Fruit fly (Drosophila melanogaster) whole organism, embryonic: ENCODE results near the gene Sirup.
A peak's percentile ranks its signal among the peaks of the same experiment; 100 is the strongest.

Source experiments
- Aef1 ChIP-seq: fragments of 200-800 bp; sonication (Bioruptor generic); IDR thresholded peaks from 3 replicates; pipeline ENCODE4 v1.3.6; 2022; ENCODE audit warnings: missing biosample characterization, missing genetic modification characterization
- Blimp-1 ChIP-seq: fragments of 200-800 bp; sonication (Bioruptor generic); optimal IDR thresholded peaks from 3 replicates; lab custom pipeline; 2018; ENCODE audit warnings: missing biosample characterization, missing genetic modification characterization, mild to moderate bottlenecking, moderate library complexity, missing genetic modification reagents
- C15 ChIP-seq: fragments of 200-800 bp; sonication (Bioruptor generic); IDR thresholded peaks from 3 replicates; pipeline ENCODE4 v1.3.6; 2022; ENCODE audit warnings: missing biosample characterization, missing genetic modification characterization
- CG10321 ChIP-seq: fragments of 200-800 bp; sonication (Bioruptor generic); IDR thresholded peaks from 2 replicates; pipeline ENCODE4 v1.3.6; 2022; ENCODE audit warnings: missing biosample characterization, missing genetic modification characterization
- CG15269 ChIP-seq: fragments of 200-800 bp; sonication (Bioruptor generic); optimal IDR thresholded peaks from 2 replicates; lab custom pipeline; 2018; ENCODE audit warnings: missing biosample characterization, mild to moderate bottlenecking, missing genetic modification characterization, moderate library complexity
- CG16813 ChIP-seq: fragments of 200-800 bp; sonication (Bioruptor generic); IDR thresholded peaks from 3 replicates; pipeline ENCODE4 v1.3.6; 2022; ENCODE audit warnings: missing biosample characterization, missing genetic modification characterization; ENCODE audit not compliant: partially characterized antibody
- CG2120 ChIP-seq: fragments of 200-800 bp; sonication (Bioruptor generic); optimal IDR thresholded peaks from 3 replicates; lab custom pipeline; 2016; ENCODE audit warnings: missing biosample characterization, missing genetic modification characterization
- CG32532 ChIP-seq: fragments of 200-800 bp; sonication (Bioruptor generic); IDR thresholded peaks from 2 replicates; pipeline ENCODE4 v1.3.6; 2022; ENCODE audit warnings: missing biosample characterization, missing genetic modification characterization
- CG34224 ChIP-seq: fragments of 200-800 bp; sonication (Bioruptor generic); IDR thresholded peaks from 3 replicates; pipeline ENCODE4 v1.3.6; 2022; ENCODE audit warnings: missing biosample characterization, missing genetic modification characterization; ENCODE audit not compliant: partially characterized antibody
- CG42726 ChIP-seq: fragments of 200-800 bp; sonication (Bioruptor generic); IDR thresholded peaks from 2 replicates; pipeline ENCODE4 v1.3.6; 2022; ENCODE audit warnings: missing biosample characterization, missing genetic modification characterization; ENCODE audit not compliant: partially characterized antibody
- CG4617 ChIP-seq: fragments of 200-800 bp; sonication (Bioruptor generic); optimal IDR thresholded peaks from 3 replicates; lab custom pipeline; 2016; ENCODE audit warnings: missing biosample characterization, missing genetic modification characterization, borderline replicate concordance
- CG5245 ChIP-seq: fragments of 200-800 bp; sonication (Bioruptor generic); optimal IDR thresholded peaks from 3 replicates; lab custom pipeline; 2016; ENCODE audit warnings: missing biosample characterization, missing genetic modification characterization
- CG6272 ChIP-seq: fragments of 200-800 bp; sonication (Bioruptor generic); IDR thresholded peaks from 2 replicates; pipeline ENCODE4 v1.3.6; 2022; ENCODE audit warnings: missing biosample characterization, missing genetic modification characterization
- CG6791 ChIP-seq: fragments of 200-800 bp; sonication (Bioruptor generic); IDR thresholded peaks from 3 replicates; pipeline ENCODE4 v1.3.6; 2022; ENCODE audit warnings: missing biosample characterization, missing genetic modification characterization; ENCODE audit not compliant: partially characterized antibody
- CG6813 ChIP-seq: fragments of 200-800 bp; sonication (Bioruptor generic); optimal IDR thresholded peaks from 2 replicates; lab custom pipeline; 2017; ENCODE audit warnings: missing biosample characterization, missing genetic modification characterization, mild to moderate bottlenecking, moderate library complexity, missing genetic modification reagents
- CG8944 ChIP-seq: fragments of 200-800 bp; sonication (Bioruptor generic); optimal IDR thresholded peaks from 3 replicates; lab custom pipeline; 2016; ENCODE audit warnings: missing biosample characterization, missing genetic modification characterization
- Dip2 ChIP-seq: fragments of 200-800 bp; sonication (Bioruptor generic); IDR thresholded peaks from 2 replicates; pipeline ENCODE4 v1.3.6; 2022; ENCODE audit warnings: missing biosample characterization, missing genetic modification characterization
- Doc3 ChIP-seq: fragments of 200-800 bp; sonication (Bioruptor generic); IDR thresholded peaks from 3 replicates; pipeline ENCODE4 v1.3.6; 2022; ENCODE audit warnings: missing biosample characterization, missing genetic modification characterization; ENCODE audit not compliant: partially characterized antibody
- Dp ChIP-seq: fragments of 200-800 bp; sonication (Bioruptor generic); optimal IDR thresholded peaks from 2 replicates; lab custom pipeline; 2018; ENCODE audit warnings: missing biosample characterization, mild to moderate bottlenecking, missing genetic modification characterization, moderate library complexity
- E2f2 ChIP-seq: fragments of 200-800 bp; sonication (Bioruptor generic); IDR thresholded peaks from 2 replicates; pipeline ENCODE4 v1.3.6; 2022; ENCODE audit warnings: missing biosample characterization, missing genetic modification characterization
- HLH4C ChIP-seq: fragments of 200-800 bp; sonication (Bioruptor generic); IDR thresholded peaks from 3 replicates; pipeline ENCODE4 v1.3.6; 2022; ENCODE audit warnings: missing biosample characterization, missing genetic modification characterization; ENCODE audit not compliant: partially characterized antibody
- Hsf ChIP-seq: fragments of 200-800 bp; sonication (Bioruptor generic); optimal IDR thresholded peaks from 3 replicates; lab custom pipeline; 2016; ENCODE audit warnings: missing biosample characterization, missing genetic modification characterization
- MESR4 ChIP-seq: fragments of 200-800 bp; sonication (Bioruptor generic); optimal IDR thresholded peaks from 2 replicates; lab custom pipeline; 2018; ENCODE audit warnings: missing biosample characterization, mild to moderate bottlenecking, missing genetic modification characterization, moderate library complexity
- MTF-1 ChIP-seq: fragments of 200-800 bp; sonication (Bioruptor generic); optimal IDR thresholded peaks from 2 replicates; lab custom pipeline; 2018; ENCODE audit warnings: missing biosample characterization, mild to moderate bottlenecking, missing genetic modification characterization, borderline replicate concordance
- Myb ChIP-seq: fragments of 200-800 bp; sonication (Bioruptor generic); optimal IDR thresholded peaks from 2 replicates; lab custom pipeline; 2016; ENCODE audit warnings: missing biosample characterization, missing genetic modification characterization
- NfI ChIP-seq: fragments of 200-800 bp; sonication (Bioruptor generic); optimal IDR thresholded peaks from 3 replicates; lab custom pipeline; 2018; ENCODE audit warnings: missing biosample characterization, mild to moderate bottlenecking, missing genetic modification characterization, moderate library complexity
- Rfx ChIP-seq: fragments of 200-800 bp; sonication (Bioruptor generic); IDR thresholded peaks from 2 replicates; pipeline ENCODE4 v1.3.6; 2022; ENCODE audit warnings: missing biosample characterization, missing genetic modification characterization
- Scr ChIP-seq: fragments of 200-800 bp; sonication (Bioruptor generic); IDR thresholded peaks from 2 replicates; pipeline ENCODE4 v1.3.6; 2022; ENCODE audit warnings: missing biosample characterization, missing genetic modification characterization; ENCODE audit not compliant: partially characterized antibody
- Sry-δ ChIP-seq: fragments of 200-800 bp; sonication (Bioruptor generic); optimal IDR thresholded peaks from 2 replicates; lab custom pipeline; 2016; ENCODE audit warnings: missing biosample characterization, missing genetic modification characterization
- Tbp ChIP-seq: fragments of >200 bp; optimal IDR thresholded peaks from 2 replicates; lab custom pipeline; 2018; ENCODE audit warnings: missing biosample characterization, missing genetic modification characterization
- Trl ChIP-seq, 3 experiments: fragments of >200 bp in 2 of 3; fragments of 200-800 bp in 1 of 3; sonication (Bioruptor generic) in 1 of 3; optimal IDR thresholded peaks; 2 replicates in 1 of 3; 3 replicates in 2 of 3; lab custom pipeline; 2016 to 2017; ENCODE audit warnings: missing biosample characterization in 1 of 3, missing genetic modification characterization in 1 of 3
- Vsx1 ChIP-seq: fragments of 200-800 bp; sonication (Bioruptor generic); optimal IDR thresholded peaks from 2 replicates; lab custom pipeline; 2017; ENCODE audit warnings: missing biosample characterization, mild to moderate bottlenecking, missing genetic modification characterization, missing genetic modification reagents
- YL-1 ChIP-seq: fragments of 200-800 bp; sonication (Bioruptor generic); optimal IDR thresholded peaks from 3 replicates; lab custom pipeline; 2017; ENCODE audit warnings: missing biosample characterization, mild to moderate bottlenecking, missing genetic modification characterization
- amos ChIP-seq: fragments of 200-800 bp; sonication (Bioruptor generic); IDR thresholded peaks from 2 replicates; pipeline ENCODE4 v1.3.6; 2022; ENCODE audit warnings: missing biosample characterization, missing genetic modification characterization; ENCODE audit not compliant: partially characterized antibody
- ap ChIP-seq: fragments of 200-800 bp; sonication (Bioruptor generic); IDR thresholded peaks from 2 replicates; pipeline ENCODE4 v1.3.6; 2022; ENCODE audit warnings: missing biosample characterization, missing genetic modification characterization
- bbx ChIP-seq: fragments of 200-800 bp; sonication (Bioruptor generic); IDR thresholded peaks from 2 replicates; pipeline ENCODE4 v1.3.6; 2022; ENCODE audit warnings: missing biosample characterization, missing genetic modification characterization; ENCODE audit not compliant: partially characterized antibody
- bowl ChIP-seq: fragments of 200-800 bp; sonication (Bioruptor generic); IDR thresholded peaks from 2 replicates; pipeline ENCODE4 v1.3.6; 2022; ENCODE audit warnings: missing biosample characterization, missing genetic modification characterization
- crp ChIP-seq, 2 experiments: fragments of 200-800 bp; sonication (Bioruptor generic); optimal IDR thresholded peaks; 2 replicates in 1 of 2; 3 replicates in 1 of 2; lab custom pipeline; 2017; ENCODE audit warnings: missing biosample characterization in 2 of 2, missing genetic modification characterization in 2 of 2, mild to moderate bottlenecking in 1 of 2, moderate library complexity in 1 of 2
- dan ChIP-seq: fragments of 200-800 bp; sonication (Bioruptor generic); IDR thresholded peaks from 2 replicates; pipeline ENCODE4 v1.3.6; 2022; ENCODE audit warnings: missing biosample characterization, missing genetic modification characterization
- ind ChIP-seq: fragments of 200-800 bp; sonication (Bioruptor generic); optimal IDR thresholded peaks from 3 replicates; lab custom pipeline; 2016; ENCODE audit warnings: missing biosample characterization, missing genetic modification characterization
- insv ChIP-seq, 2 experiments: fragments of 200-800 bp; sonication (Bioruptor generic); optimal IDR thresholded peaks; 3 replicates each; lab custom pipeline; 2016 to 2018; ENCODE audit warnings: missing biosample characterization in 2 of 2, missing genetic modification characterization in 2 of 2
- mld ChIP-seq: fragments of 200-800 bp; sonication (Bioruptor generic); IDR thresholded peaks from 3 replicates; pipeline ENCODE4 v1.3.6; 2022; ENCODE audit warnings: missing biosample characterization, missing genetic modification characterization; ENCODE audit not compliant: partially characterized antibody
- nerfin-1 ChIP-seq: fragments of 200-800 bp; sonication (Bioruptor generic); optimal IDR thresholded peaks from 3 replicates; lab custom pipeline; 2019; ENCODE audit warnings: missing biosample characterization, mild to moderate bottlenecking, missing genetic modification characterization, moderate library complexity
- psq ChIP-seq: fragments of 200-800 bp; sonication (Bioruptor generic); optimal IDR thresholded peaks from 2 replicates; lab custom pipeline; 2017; ENCODE audit warnings: missing biosample characterization, missing genetic modification characterization
- pzg ChIP-seq: fragments of 200-800 bp; sonication (Bioruptor generic); optimal IDR thresholded peaks from 3 replicates; lab custom pipeline; 2018; ENCODE audit warnings: missing biosample characterization, mild to moderate bottlenecking, missing genetic modification characterization, moderate library complexity
- sqz ChIP-seq: fragments of 200-800 bp; sonication (Bioruptor generic); optimal IDR thresholded peaks from 3 replicates; lab custom pipeline; 2018; ENCODE audit warnings: missing biosample characterization, mild to moderate bottlenecking, missing genetic modification characterization
- wek ChIP-seq: fragments of 200-800 bp; sonication (Bioruptor generic); optimal IDR thresholded peaks from 3 replicates; lab custom pipeline; 2018; ENCODE audit warnings: missing biosample characterization, mild to moderate bottlenecking, missing genetic modification characterization, moderate library complexity
- zen2 ChIP-seq: fragments of 200-800 bp; sonication (Bioruptor generic); IDR thresholded peaks from 3 replicates; pipeline ENCODE4 v1.3.6; 2022; ENCODE audit warnings: missing biosample characterization, missing genetic modification characterization; ENCODE audit not compliant: partially characterized antibody

Gene Sirup

DNA sequence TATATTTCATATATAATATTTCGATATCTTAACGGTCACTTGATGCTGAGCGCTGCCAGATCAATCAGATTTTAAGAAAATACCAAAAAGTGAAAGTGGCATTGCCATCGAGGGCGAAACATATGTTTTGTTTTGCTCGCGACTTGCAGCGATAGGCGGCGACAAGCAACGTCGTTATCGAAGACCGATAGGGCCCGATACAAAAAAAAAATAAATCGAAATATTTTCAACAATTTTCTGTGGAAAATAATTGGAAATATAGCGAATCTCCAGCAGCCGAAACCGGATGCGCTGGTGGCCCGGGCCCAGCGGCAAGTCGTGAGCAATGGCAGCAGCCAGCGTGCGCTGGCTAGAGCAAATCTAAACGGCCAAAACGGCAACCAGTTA is 44.6 kb downstream of the Sirup start, which contains the start of gene Megf8 (continued):
- TF ChIP-seq ap (GFP tag; lab: Robert Waterston, UW) (no peak), insv (GFP tag; optimal IDR thresholded peaks at IDR 0.05; lab: Kevin White, UChicago) (no peak), CG6791 (peak; percentile 74), E2f2 (GFP tag; lab: Robert Waterston, UW) (no peak), Dp (peak; percentile 26), sqz (no peak), nerfin-1 (no peak), Myb (GFP tag; lab: Kevin White, UChicago) (peak; percentile 81), bbx (GFP tag; lab: Robert Waterston, UW) (peak; percentile 82), CG16813 (peak; percentile 5; the same call in 2 of the 3 replicates), MESR4 (GFP tag; lab: Kevin White, UChicago) (peak; percentile 77), MTF-1 (GFP tag; lab: Kevin White, UChicago) (no peak), Dip2 (GFP tag; lab: Robert Waterston, UW) (no peak), Blimp-1 (GFP tag; lab: Kevin White, UChicago) (peak; percentile 100), Scr (GFP tag; lab: Robert Waterston, UW) (peak; percentile 12; the same call in 1 of the 2 replicates), dan (GFP tag; lab: Robert Waterston, UW) (no peak), CG6813 (GFP tag; lab: Kevin White, UChicago) (no peak), amos (peak; percentile 61; the same call in 1 of the 2 replicates), CG8944 (GFP tag; lab: Kevin White, UChicago) (no peak), Doc3 (GFP tag; lab: Robert Waterston, UW) (peak; percentile 31; the same call in 1 of the 3 replicates), C15 (no peak), CG6272 (GFP tag; lab: Robert Waterston, UW) (no peak), CG32532 (GFP tag; lab: Robert Waterston, UW) (no peak), NfI (no peak), Vsx1 (GFP tag; lab: Kevin White, UChicago) (no peak), psq (GFP tag; lab: Kevin White, UChicago) (no peak), zen2 (GFP tag; lab: Robert Waterston, UW) (peak; percentile 84), HLH4C (GFP tag; lab: Robert Waterston, UW) (peak; percentile 75), Tbp (no peak), CG10321 (GFP tag; lab: Robert Waterston, UW) (no peak), bowl (no peak), CG42726 (peak; percentile 21; the same call in 1 of the 2 replicates), CG15269 (tag; lab: Kevin White, UChicago) (no peak), mld (GFP tag; lab: Robert Waterston, UW) (peak; percentile 47; the same call in 1 of the 3 replicates), CG2120 (GFP tag; lab: Kevin White, UChicago) (no peak), YL-1 (GFP tag; lab: Kevin White, UChicago) (peak; percentile 73), ind (no peak), pzg (GFP tag; lab: Kevin White, UChicago) (peak; percentile 28), wek (GFP tag; lab: Kevin White, UChicago) (no peak), Sry-δ (no peak), crp (GFP tag; optimal IDR thresholded peaks at IDR 0.05; lab: Kevin White, UChicago) (peak; percentile 48 to 90), CG34224 (GFP tag; lab: Robert Waterston, UW) (peak; percentile 84), Rfx (GFP tag; lab: Robert Waterston, UW) (0 out of 2 replicates have a peak, but pooled peaks have one; percentile 23), Trl (optimal IDR thresholded peaks at IDR 0.05; lab: Kevin White, UChicago) (no peak), Trl (GFP tag; optimal IDR thresholded peaks at IDR 0.05; lab: Kevin White, UChicago) (no peak), Hsf (GFP tag; lab: Kevin White, UChicago) (no peak), CG5245 (GFP tag; lab: Kevin White, UChicago) (no peak), Aef1 (GFP tag; lab: Robert Waterston, UW) (no peak), CG4617 (peak; percentile 35)
